Worm (Caenorhabditis elegans) whole organism, mixed stage, embryonic: ENCODE measurements around the gene F11D5.7.
A peak's percentile ranks its signal among the peaks of the same experiment; 100 is the strongest.

Source experiments
- M03D4.4 ChIP-seq: sonication (generic microtip); optimal IDR thresholded peaks from 2 replicates; lab custom pipeline; 2017; ENCODE audit warnings: mild to moderate bottlenecking, missing genetic modification characterization, missing compliant biosample characterization
- bed-3 ChIP-seq: fragments of 200-800 bp; sonication (Bioruptor generic); optimal IDR thresholded peaks from 3 replicates; lab custom pipeline; 2018; ENCODE audit warnings: mild to moderate bottlenecking, missing genetic modification characterization, moderate library complexity, missing compliant biosample characterization
- blmp-1 ChIP-seq: fragments of 150-350 bp; optimal IDR thresholded peaks from 2 replicates; lab custom pipeline; 2014; ENCODE audit warnings: missing biosample characterization, missing genetic modification characterization
- ceh-39 ChIP-seq: fragments of 150-350 bp; optimal IDR thresholded peaks from 2 replicates; lab custom pipeline; 2014; ENCODE audit warnings: missing biosample characterization, missing genetic modification characterization
- ceh-43 ChIP-seq: fragments of 200-800 bp; sonication (Bioruptor generic); optimal IDR thresholded peaks from 2 replicates; lab custom pipeline; 2018; ENCODE audit warnings: mild to moderate bottlenecking, missing genetic modification characterization, moderate library complexity, missing compliant biosample characterization
- ceh-83 ChIP-seq: fragments of 200-800 bp; sonication (Bioruptor generic); optimal IDR thresholded peaks from 2 replicates; lab custom pipeline; 2018; ENCODE audit warnings: mild to moderate bottlenecking, missing genetic modification characterization, missing compliant biosample characterization
- ces-1 ChIP-seq: fragments of 150-350 bp; optimal IDR thresholded peaks from 2 replicates; lab custom pipeline; 2014; ENCODE audit warnings: missing biosample characterization, missing genetic modification reagents, missing genetic modification characterization
- cnd-1 ChIP-seq: fragments of 200-800 bp; sonication (Bioruptor generic); optimal IDR thresholded peaks from 2 replicates; lab custom pipeline; 2018; ENCODE audit warnings: mild to moderate bottlenecking, missing genetic modification characterization, missing compliant biosample characterization
- drap-1 ChIP-seq: fragments of 200-800 bp; sonication (Bioruptor generic); optimal IDR thresholded peaks from 3 replicates; lab custom pipeline; 2018; ENCODE audit warnings: mild to moderate bottlenecking, missing genetic modification characterization, missing compliant biosample characterization
- elt-1 ChIP-seq: sonication (generic microtip); optimal IDR thresholded peaks from 2 replicates; lab custom pipeline; 2017; ENCODE audit warnings: missing genetic modification characterization, mild to moderate bottlenecking, missing compliant biosample characterization, antibody characterized with exemption, moderate library complexity, borderline replicate concordance; ENCODE audit not compliant: insufficient read depth
- flh-1 ChIP-seq: fragments of 200-800 bp; sonication (Bioruptor generic); optimal IDR thresholded peaks from 2 replicates; lab custom pipeline; 2018; ENCODE audit warnings: mild to moderate bottlenecking, missing genetic modification characterization, moderate library complexity, missing compliant biosample characterization
- ham-2 ChIP-seq: fragments of 200-800 bp; sonication (Bioruptor generic); optimal IDR thresholded peaks from 2 replicates; lab custom pipeline; 2018; ENCODE audit warnings: mild to moderate bottlenecking, missing genetic modification characterization, missing compliant biosample characterization
- hlh-1 ChIP-seq: fragments of 150-350 bp; optimal IDR thresholded peaks from 2 replicates; lab custom pipeline; 2014; ENCODE audit warnings: missing biosample characterization, missing genetic modification reagents, missing genetic modification characterization
- lin-13 ChIP-seq: fragments of 150-350 bp; optimal IDR thresholded peaks from 2 replicates; lab custom pipeline; 2014; ENCODE audit warnings: missing biosample characterization, missing genetic modification characterization
- lin-32 ChIP-seq: fragments of 200-800 bp; sonication (Bioruptor generic); optimal IDR thresholded peaks from 2 replicates; lab custom pipeline; 2018; ENCODE audit warnings: mild to moderate bottlenecking, missing genetic modification characterization, missing compliant biosample characterization
- lsy-2 ChIP-seq: fragments of 150-350 bp; optimal IDR thresholded peaks from 2 replicates; lab custom pipeline; 2014; ENCODE audit warnings: missing biosample characterization, missing genetic modification characterization
- mls-2 ChIP-seq: sonication (generic microtip); optimal IDR thresholded peaks from 2 replicates; lab custom pipeline; 2016; ENCODE audit warnings: mild to moderate bottlenecking, missing genetic modification characterization, moderate library complexity, missing compliant biosample characterization
- nhr-12 ChIP-seq: fragments of 150-350 bp; optimal IDR thresholded peaks from 2 replicates; lab custom pipeline; 2014; ENCODE audit warnings: missing biosample characterization, missing genetic modification characterization
- nhr-2 ChIP-seq: fragments of 150-350 bp; optimal IDR thresholded peaks from 2 replicates; lab custom pipeline; 2014; ENCODE audit warnings: missing biosample characterization, missing genetic modification characterization
- nhr-237 ChIP-seq: fragments of 150-350 bp; optimal IDR thresholded peaks from 2 replicates; lab custom pipeline; 2014; ENCODE audit warnings: missing biosample characterization, missing genetic modification characterization
- nhr-28 ChIP-seq: fragments of 150-350 bp; optimal IDR thresholded peaks from 2 replicates; lab custom pipeline; 2014; ENCODE audit warnings: missing biosample characterization, missing genetic modification characterization
- nhr-76 ChIP-seq: sonication (generic microtip); optimal IDR thresholded peaks from 2 replicates; lab custom pipeline; 2017; ENCODE audit warnings: missing biosample characterization, missing genetic modification characterization
- pha-4 ChIP-seq: fragments of 150-350 bp; optimal IDR thresholded peaks from 2 replicates; lab custom pipeline; 2018; ENCODE audit warnings: missing biosample characterization, missing genetic modification reagents, missing genetic modification characterization
- sem-2 ChIP-seq: fragments of 200-800 bp; sonication (Bioruptor generic); optimal IDR thresholded peaks from 2 replicates; lab custom pipeline; 2018; ENCODE audit warnings: mild to moderate bottlenecking, missing genetic modification characterization, missing compliant biosample characterization
- sptf-1 ChIP-seq: sonication (generic microtip); optimal IDR thresholded peaks from 2 replicates; lab custom pipeline; 2017; ENCODE audit warnings: mild to moderate bottlenecking, missing genetic modification characterization, moderate library complexity, missing compliant biosample characterization
- tbx-8 ChIP-seq: fragments of 200-800 bp; sonication (Bioruptor generic); optimal IDR thresholded peaks from 2 replicates; lab custom pipeline; 2018; ENCODE audit warnings: mild to moderate bottlenecking, missing genetic modification characterization, moderate library complexity, missing compliant biosample characterization
- unc-120 ChIP-seq: sonication (generic microtip); optimal IDR thresholded peaks from 2 replicates; lab custom pipeline; 2017; ENCODE audit warnings: missing genetic modification characterization, missing compliant biosample characterization; ENCODE audit not compliant: poor library complexity, severe bottlenecking
- unc-39 ChIP-seq: fragments of 150-350 bp; optimal IDR thresholded peaks from 2 replicates; lab custom pipeline; 2014; ENCODE audit warnings: missing biosample characterization, missing genetic modification characterization
- zip-8 ChIP-seq: fragments of 150-350 bp; optimal IDR thresholded peaks from 2 replicates; lab custom pipeline; 2014; ENCODE audit warnings: missing biosample characterization, missing genetic modification characterization
- ztf-11 ChIP-seq: fragments of 150-350 bp; optimal IDR thresholded peaks from 2 replicates; lab custom pipeline; 2014; ENCODE audit warnings: missing biosample characterization, missing genetic modification characterization

The F11D5.7 gene

ce11 chrX:3313939-3314338, 9.8 kb downstream of the F11D5.7 start:
- TF ChIP-seq elt-1 (tag; lab: Kevin White, UChicago) (no peak), cnd-1 (tag; lab: Kevin White, UChicago) (peak; percentile 22), lin-13 (tag; lab: Kevin White, UChicago) (no peak), tbx-8 (GFP tag; lab: Kevin White, UChicago) (no peak), sem-2 (GFP tag; lab: Kevin White, UChicago) (no peak), unc-39 (tag; lab: Kevin White, UChicago) (no peak), nhr-237 (tag; lab: Kevin White, UChicago) (no peak), unc-120 (tag; lab: Kevin White, UChicago) (no peak), ceh-43 (GFP tag; lab: Kevin White, UChicago) (no peak), sptf-1 (tag; lab: Kevin White, UChicago) (peak; percentile 27), ceh-83 (GFP tag; lab: Kevin White, UChicago) (no peak), mls-2 (tag; lab: Kevin White, UChicago) (peak; percentile 36), ham-2 (GFP tag; lab: Kevin White, UChicago) (peak; percentile 57)
- TF ChIP-seq, all 35 proteins: peak for 4

ce11 chrX:3315014-3315413, 10.8 kb downstream of the F11D5.7 start, which contains the start of gene ddr-2:
Gene ddr-2 (plus strand): TSS chrX:3315314.
- no peak for TF ChIP-seq unc-39 (tag; lab: Kevin White, UChicago)
- TF ChIP-seq ces-1 (GFP tag; lab: Kevin White, UChicago), result peak; percentile 67

ce11 chrX:3315891-3316657, 11.9 kb downstream of the F11D5.7 start:
- TF ChIP-seq tbx-8 (GFP tag; lab: Kevin White, UChicago) (no peak), pha-4 (tag; lab: Kevin White, UChicago) (no peak), hlh-1 (tag; lab: Kevin White, UChicago) (peak; percentile 75), unc-120 (tag; lab: Kevin White, UChicago) (no peak), ceh-83 (GFP tag; lab: Kevin White, UChicago) (no peak), sptf-1 (tag; lab: Kevin White, UChicago) (no peak), mls-2 (tag; lab: Kevin White, UChicago) (no peak), nhr-237 (tag; lab: Kevin White, UChicago) (no peak), cnd-1 (tag; lab: Kevin White, UChicago) (no peak), drap-1 (GFP tag; lab: Kevin White, UChicago) (no peak), ceh-43 (GFP tag; lab: Kevin White, UChicago) (no peak), ces-1 (GFP tag; lab: Kevin White, UChicago) (peak; percentile 44), ztf-11 (no peak), ceh-39 (tag; lab: Kevin White, UChicago) (no peak), nhr-76 (tag; lab: Kevin White, UChicago) (no peak), lsy-2 (tag; lab: Kevin White, UChicago) (no peak), blmp-1 (tag; lab: Kevin White, UChicago) (no peak), zip-8 (tag; lab: Kevin White, UChicago) (peak; percentile 85), unc-39 (tag; lab: Kevin White, UChicago) (no peak), nhr-2 (tag; lab: Kevin White, UChicago) (peak; percentile 82), bed-3 (no peak), elt-1 (tag; lab: Kevin White, UChicago) (peak; percentile 84), flh-1 (no peak), M03D4.4 (tag; lab: Kevin White, UChicago) (no peak), nhr-28 (tag; lab: Kevin White, UChicago) (no peak), lin-32 (no peak), lin-13 (tag; lab: Kevin White, UChicago) (no peak)

ce11 chrX:3316830-3317229, 12.7 kb downstream of the F11D5.7 start:
- TF ChIP-seq nhr-12 (no peak), mls-2 (tag; lab: Kevin White, UChicago) (no peak), ces-1 (GFP tag; lab: Kevin White, UChicago) (no peak), zip-8 (tag; lab: Kevin White, UChicago) (peak; percentile 32), nhr-2 (tag; lab: Kevin White, UChicago) (peak; percentile 84), flh-1 (no peak), ceh-43 (GFP tag; lab: Kevin White, UChicago) (no peak), elt-1 (tag; lab: Kevin White, UChicago) (peak; percentile 69)
